Fruit fly (Drosophila melanogaster) whole organism, embryonic: ENCODE data around the gene CG33160.

Experiments used
- Aef1 ChIP-seq: fragments of 200-800 bp; sonication (Bioruptor generic); IDR thresholded peaks from 3 replicates; pipeline ENCODE4 v1.3.6; 2022; ENCODE audit warnings: missing biosample characterization, missing genetic modification characterization
- CG10366 ChIP-seq: fragments of 200-800 bp; sonication (Bioruptor generic); IDR thresholded peaks from 2 replicates; pipeline ENCODE4 v1.3.6; 2022; ENCODE audit warnings: missing biosample characterization, missing genetic modification characterization
- CG10462 ChIP-seq: fragments of 200-800 bp; sonication (Bioruptor generic); optimal IDR thresholded peaks from 2 replicates; lab custom pipeline; 2016; ENCODE audit warnings: missing biosample characterization, missing genetic modification characterization
- CG10979 ChIP-seq: fragments of 200-800 bp; sonication (Bioruptor generic); optimal IDR thresholded peaks from 2 replicates; lab custom pipeline; 2018; ENCODE audit warnings: missing biosample characterization, mild to moderate bottlenecking, missing genetic modification characterization, moderate library complexity
- CG11247 ChIP-seq: fragments of 200-800 bp; sonication (Bioruptor generic); IDR thresholded peaks from 2 replicates; pipeline ENCODE4 v1.3.6; 2022; ENCODE audit warnings: missing biosample characterization, missing genetic modification characterization
- CG11723 ChIP-seq: fragments of 200-800 bp; sonication (Bioruptor generic); optimal IDR thresholded peaks from 2 replicates; lab custom pipeline; 2017; ENCODE audit warnings: missing biosample characterization, mild to moderate bottlenecking, missing genetic modification characterization
- CG12659 ChIP-seq: fragments of 200-800 bp; sonication (Bioruptor generic); optimal IDR thresholded peaks from 3 replicates; lab custom pipeline; 2017; ENCODE audit warnings: mild to moderate bottlenecking, missing biosample characterization, missing genetic modification reagents, missing genetic modification characterization
- CG13287 ChIP-seq: fragments of 200-800 bp; sonication (Bioruptor generic); IDR thresholded peaks from 2 replicates; pipeline ENCODE4 v1.3.6; 2022; ENCODE audit warnings: missing biosample characterization, missing genetic modification characterization; ENCODE audit not compliant: partially characterized antibody
- CG13775 ChIP-seq: fragments of 200-800 bp; sonication (Bioruptor generic); optimal IDR thresholded peaks from 3 replicates; lab custom pipeline; 2017; ENCODE audit warnings: missing biosample characterization, mild to moderate bottlenecking, missing genetic modification characterization
- CG14441 ChIP-seq: fragments of 200-800 bp; sonication (Bioruptor generic); IDR thresholded peaks from 2 replicates; pipeline ENCODE4 v1.3.6; 2022; ENCODE audit warnings: missing biosample characterization, missing genetic modification characterization
- CG16863 ChIP-seq: fragments of 200-800 bp; sonication (Bioruptor generic); optimal IDR thresholded peaks from 3 replicates; lab custom pipeline; 2016; ENCODE audit warnings: missing biosample characterization, missing genetic modification characterization
- CG17385 ChIP-seq: fragments of 200-800 bp; sonication (Bioruptor generic); optimal IDR thresholded peaks from 3 replicates; lab custom pipeline; 2018; ENCODE audit warnings: missing biosample characterization, mild to moderate bottlenecking, missing genetic modification characterization
- CG2202 ChIP-seq: fragments of 200-800 bp; sonication (Bioruptor generic); optimal IDR thresholded peaks from 2 replicates; lab custom pipeline; 2018; ENCODE audit warnings: missing biosample characterization, mild to moderate bottlenecking, missing genetic modification characterization
- CG31388 ChIP-seq: fragments of 200-800 bp; sonication (Bioruptor generic); optimal IDR thresholded peaks from 2 replicates; lab custom pipeline; 2016; ENCODE audit warnings: missing biosample characterization, missing genetic modification characterization
- CG32772 ChIP-seq: fragments of 200-800 bp; sonication (Bioruptor generic); IDR thresholded peaks from 2 replicates; pipeline ENCODE4 v1.3.6; 2022; ENCODE audit warnings: missing biosample characterization, missing genetic modification characterization
- CG34376 ChIP-seq: fragments of 200-800 bp; sonication (Bioruptor generic); optimal IDR thresholded peaks from 2 replicates; lab custom pipeline; 2018; ENCODE audit warnings: missing biosample characterization, mild to moderate bottlenecking, missing genetic modification characterization
- CG4328 ChIP-seq: fragments of 200-800 bp; sonication (Bioruptor generic); optimal IDR thresholded peaks from 3 replicates; lab custom pipeline; 2017; ENCODE audit warnings: missing biosample characterization, missing genetic modification reagents, missing genetic modification characterization
- CG4707 ChIP-seq: fragments of 200-800 bp; sonication (Bioruptor generic); optimal IDR thresholded peaks from 2 replicates; lab custom pipeline; 2018; ENCODE audit warnings: missing biosample characterization, mild to moderate bottlenecking, missing genetic modification characterization, moderate library complexity
- CG4820 ChIP-seq: fragments of 200-800 bp; sonication (Bioruptor generic); optimal IDR thresholded peaks from 3 replicates; lab custom pipeline; 2016; ENCODE audit warnings: missing biosample characterization, missing genetic modification characterization
- CG6689 ChIP-seq: fragments of 200-800 bp; sonication (Bioruptor generic); IDR thresholded peaks from 2 replicates; pipeline ENCODE4 v1.3.6; 2022; ENCODE audit warnings: missing biosample characterization, missing genetic modification characterization
- CG9215 ChIP-seq: fragments of 200-800 bp; sonication (Bioruptor generic); IDR thresholded peaks from 2 replicates; pipeline ENCODE4 v1.3.6; 2022; ENCODE audit warnings: missing biosample characterization, missing genetic modification characterization
- D19A ChIP-seq: fragments of 200-800 bp; optimal IDR thresholded peaks from 3 replicates; lab custom pipeline; 2019; ENCODE audit warnings: missing biosample characterization, mild to moderate bottlenecking, missing genetic modification characterization, moderate library complexity
- Dad ChIP-seq: fragments of 200-800 bp; sonication (Bioruptor generic); optimal IDR thresholded peaks from 3 replicates; lab custom pipeline; 2016; ENCODE audit warnings: missing biosample characterization, missing genetic modification characterization
- Dbx ChIP-seq: fragments of 200-800 bp; sonication (Bioruptor generic); IDR thresholded peaks from 3 replicates; pipeline ENCODE4 v1.3.6; 2022; ENCODE audit warnings: missing biosample characterization, missing genetic modification characterization
- Dip3 ChIP-seq: fragments of 200-800 bp; sonication (Bioruptor generic); optimal IDR thresholded peaks from 3 replicates; lab custom pipeline; 2016; ENCODE audit warnings: missing biosample characterization, missing genetic modification characterization
- Doc3 ChIP-seq: fragments of 200-800 bp; sonication (Bioruptor generic); IDR thresholded peaks from 3 replicates; pipeline ENCODE4 v1.3.6; 2022; ENCODE audit warnings: missing biosample characterization, missing genetic modification characterization; ENCODE audit not compliant: partially characterized antibody
- HHEX ChIP-seq: fragments of 200-800 bp; sonication (Bioruptor generic); optimal IDR thresholded peaks from 3 replicates; lab custom pipeline; 2017; ENCODE audit warnings: missing biosample characterization, mild to moderate bottlenecking, missing genetic modification characterization, missing genetic modification reagents
- Hmr ChIP-seq: fragments of 200-800 bp; sonication (Bioruptor generic); optimal IDR thresholded peaks from 3 replicates; lab custom pipeline; 2017; ENCODE audit warnings: mild to moderate bottlenecking, missing biosample characterization, missing genetic modification reagents, missing genetic modification characterization
- Med ChIP-seq: fragments of 200-800 bp; sonication (Bioruptor generic); peaks from one replicate; lab custom pipeline; 2016; ENCODE audit warnings: missing biosample characterization, missing genetic modification characterization, mild to moderate bottlenecking, inconsistent platforms, moderate library complexity
- Pdp1 ChIP-seq, 2 experiments: fragments of 200-800 bp; sonication (Bioruptor generic); optimal IDR thresholded peaks; 3 replicates each; lab custom pipeline; 2016; ENCODE audit warnings: missing biosample characterization in 2 of 2, missing genetic modification characterization in 2 of 2, mild to moderate bottlenecking in 1 of 2, moderate library complexity in 1 of 2
- Poxn ChIP-seq: fragments of 200-800 bp; sonication (Bioruptor generic); IDR thresholded peaks from 2 replicates; pipeline ENCODE4 v1.3.6; 2022; ENCODE audit warnings: missing biosample characterization, missing genetic modification characterization
- Sin3A ChIP-seq: fragments of >200 bp; optimal IDR thresholded peaks from 2 replicates; lab custom pipeline; 2018
- Six4 ChIP-seq: fragments of 200-800 bp; sonication (Bioruptor generic); optimal IDR thresholded peaks from 2 replicates; lab custom pipeline; 2016; ENCODE audit warnings: missing biosample characterization, missing genetic modification characterization
- Sry-β ChIP-seq: fragments of 200-800 bp; sonication (Bioruptor generic); optimal IDR thresholded peaks from 2 replicates; lab custom pipeline; 2018; ENCODE audit warnings: missing biosample characterization, mild to moderate bottlenecking, missing genetic modification characterization, moderate library complexity
- ara ChIP-seq: fragments of 200-800 bp; sonication (Bioruptor generic); IDR thresholded peaks from 2 replicates; pipeline ENCODE4 v1.3.6; 2022; ENCODE audit warnings: missing biosample characterization, missing genetic modification characterization
- bsh ChIP-seq, 2 experiments: fragments of 200-800 bp; sonication (Bioruptor generic); optimal IDR thresholded peaks; 2 replicates each; lab custom pipeline; 2017 to 2018; ENCODE audit warnings: mild to moderate bottlenecking in 2 of 2, missing biosample characterization in 2 of 2, missing genetic modification characterization in 2 of 2, moderate library complexity in 1 of 2
- dan ChIP-seq: fragments of 200-800 bp; sonication (Bioruptor generic); IDR thresholded peaks from 2 replicates; pipeline ENCODE4 v1.3.6; 2022; ENCODE audit warnings: missing biosample characterization, missing genetic modification characterization
- dmrt11E ChIP-seq: fragments of 200-800 bp; sonication (Bioruptor generic); optimal IDR thresholded peaks from 3 replicates; lab custom pipeline; 2018; ENCODE audit warnings: missing biosample characterization, mild to moderate bottlenecking, missing genetic modification characterization, moderate library complexity
- fd3F ChIP-seq: fragments of 200-800 bp; sonication (Bioruptor generic); optimal IDR thresholded peaks from 2 replicates; lab custom pipeline; 2018; ENCODE audit warnings: missing biosample characterization, mild to moderate bottlenecking, missing genetic modification characterization, moderate library complexity
- gfzf ChIP-seq: fragments of 200-800 bp; sonication (Bioruptor generic); optimal IDR thresholded peaks from 2 replicates; lab custom pipeline; 2016; ENCODE audit warnings: missing biosample characterization, mild to moderate bottlenecking, missing genetic modification characterization, moderate library complexity
- hth ChIP-seq: fragments of >200 bp; optimal IDR thresholded peaks from 2 replicates; lab custom pipeline; 2017; ENCODE audit warnings: inconsistent platforms
- kay ChIP-seq: fragments of 200-800 bp; sonication (Bioruptor generic); optimal IDR thresholded peaks from 2 replicates; lab custom pipeline; 2016; ENCODE audit warnings: missing biosample characterization, missing genetic modification characterization
- klu ChIP-seq: fragments of 200-800 bp; sonication (Bioruptor generic); IDR thresholded peaks from 2 replicates; pipeline ENCODE4 v1.3.6; 2022; ENCODE audit warnings: missing biosample characterization, missing genetic modification characterization
- mam ChIP-seq: fragments of 200-800 bp; sonication (Bioruptor generic); optimal IDR thresholded peaks from 3 replicates; lab custom pipeline; 2016; ENCODE audit warnings: missing biosample characterization, missing genetic modification characterization
- nerfin-1 ChIP-seq: fragments of 200-800 bp; sonication (Bioruptor generic); optimal IDR thresholded peaks from 3 replicates; lab custom pipeline; 2019; ENCODE audit warnings: missing biosample characterization, mild to moderate bottlenecking, missing genetic modification characterization, moderate library complexity
- pb ChIP-seq: fragments of 200-800 bp; sonication (Bioruptor generic); optimal IDR thresholded peaks from 3 replicates; lab custom pipeline; 2016; ENCODE audit warnings: missing biosample characterization, missing genetic modification characterization
- sd ChIP-seq: fragments of 200-800 bp; sonication (Bioruptor generic); optimal IDR thresholded peaks from 3 replicates; lab custom pipeline; 2018; ENCODE audit warnings: missing biosample characterization, mild to moderate bottlenecking, missing genetic modification characterization, moderate library complexity
- slbo ChIP-seq: fragments of 200-800 bp; sonication (Bioruptor generic); IDR thresholded peaks from 2 replicates; pipeline ENCODE4 v1.3.6; 2022; ENCODE audit warnings: missing biosample characterization, missing genetic modification characterization
- tin ChIP-seq: fragments of 200-800 bp; sonication (Bioruptor generic); optimal IDR thresholded peaks from 3 replicates; lab custom pipeline; 2016; ENCODE audit warnings: missing biosample characterization, missing genetic modification characterization
- wor ChIP-seq: fragments of 200-800 bp; sonication (Bioruptor generic); IDR thresholded peaks from 2 replicates; pipeline ENCODE4 v1.3.6; 2022; ENCODE audit warnings: missing biosample characterization, missing genetic modification characterization

The CG33160 gene

dm6 chr3L:3178530-3179096 is 27.6 kb downstream of the CG33160 start, which contains the start of the genes MnM and Girdin (continued):
- TF ChIP-seq CG4328 (GFP tag; lab: Kevin White, UChicago) = no peak
- peak; percentile 69 for TF ChIP-seq tin
- TF ChIP-seq Aef1 = 0 out of 3 replicates have a peak, but pooled peaks have one; percentile 21
- peak; percentile 45 for TF ChIP-seq CG4820
- TF ChIP-seq CG6689 (GFP tag; lab: Robert Waterston, UW) = peak; percentile 42; the same call in 1 of the 2 replicates
- TF ChIP-seq CG4707 (GFP tag; lab: Kevin White, UChicago) = no peak
- TF ChIP-seq Doc3 (GFP tag; lab: Robert Waterston, UW) = peak; percentile 82
- peak; percentile 60 for TF ChIP-seq Dad
- TF ChIP-seq gfzf (GFP tag; lab: Kevin White, UChicago) = peak; percentile 34
- peak; percentile 6 for TF ChIP-seq nerfin-1 (tag; lab: Kevin White, UChicago)
- TF ChIP-seq mam (GFP tag; lab: Kevin White, UChicago) = peak; percentile 74
- TF ChIP-seq Six4 (GFP tag; lab: Kevin White, UChicago) = peak; percentile 19
- TF ChIP-seq hth = no peak
- TF ChIP-seq wor (GFP tag; lab: Robert Waterston, UW) = peak; percentile 24; the same call in 1 of the 2 replicates
- TF ChIP-seq Dbx = peak; percentile 61
- peak in 1 of 2 experiments; percentile 41 for TF ChIP-seq bsh (GFP tag; optimal IDR thresholded peaks at IDR 0.05; lab: Kevin White, UChicago)
- peak; percentile 92 for TF ChIP-seq Sry-β (GFP tag; lab: Kevin White, UChicago)
- peak; percentile 89 for TF ChIP-seq CG13287
- peak; percentile 17 for TF ChIP-seq CG31388 (GFP tag; lab: Kevin White, UChicago)
- TF ChIP-seq CG10979 (tag; lab: Kevin White, UChicago) = peak; percentile 36
- peak; percentile 82 for TF ChIP-seq CG12659 (GFP tag; lab: Kevin White, UChicago)
- peak; percentile 94 for TF ChIP-seq Med (GFP tag; lab: Kevin White, UChicago)
- TF ChIP-seq kay = peak; percentile 44
- no peak for TF ChIP-seq dan (GFP tag; lab: Robert Waterston, UW)
- peak; percentile 91 for TF ChIP-seq sd (tag; lab: Kevin White, UChicago)
- 0 out of 2 replicates have a peak, but pooled peaks have one; percentile 19 for TF ChIP-seq CG14441 (GFP tag; lab: Robert Waterston, UW)
- TF ChIP-seq Poxn (GFP tag; lab: Robert Waterston, UW) = peak; percentile 10; the same call in 1 of the 2 replicates
- no peak for TF ChIP-seq CG17385 (GFP tag; lab: Kevin White, UChicago)
- TF ChIP-seq CG11247 (GFP tag; lab: Robert Waterston, UW) = peak; percentile 34; the same call in 1 of the 2 replicates
- TF ChIP-seq Pdp1 (GFP tag; optimal IDR thresholded peaks at IDR 0.05; lab: Kevin White, UChicago) = peak; percentile 67 to 69
- TF ChIP-seq CG13775 = peak; percentile 71
- TF ChIP-seq Dip3 (GFP tag; lab: Kevin White, UChicago) = peak; percentile 73
- peak; percentile 59 for TF ChIP-seq Hmr
- TF ChIP-seq fd3F (GFP tag; lab: Kevin White, UChicago) = peak; percentile 43
- peak; percentile 83 for TF ChIP-seq slbo (GFP tag; lab: Robert Waterston, UW)
- TF ChIP-seq CG10366 = peak; percentile 55
- no peak for TF ChIP-seq CG11723
- 0 out of 2 replicates have a peak, but pooled peaks have one; percentile 13 for TF ChIP-seq klu (GFP tag; lab: Robert Waterston, UW)
- TF ChIP-seq ara (GFP tag; lab: Robert Waterston, UW) = peak; percentile 30; the same call in 1 of the 2 replicates
- TF ChIP-seq dmrt11E = peak; percentile 38
- no peak for TF ChIP-seq CG2202 (tag; lab: Kevin White, UChicago)
- peak; percentile 53 for TF ChIP-seq pb (GFP tag; lab: Kevin White, UChicago)
- TF ChIP-seq CG9215 (GFP tag; lab: Robert Waterston, UW) = peak; percentile 67
- no peak for TF ChIP-seq D19A
- TF ChIP-seq Sin3A (lab: Kevin White, UChicago) = peak; percentile 99
- peak; percentile 58 for TF ChIP-seq CG34376
- TF ChIP-seq CG16863 (GFP tag; lab: Kevin White, UChicago) = peak; percentile 63
- no peak for TF ChIP-seq HHEX (GFP tag; lab: Kevin White, UChicago)
- peak; percentile 55 for TF ChIP-seq CG10462 (GFP tag; lab: Kevin White, UChicago)
- TF ChIP-seq CG32772 (GFP tag; lab: Robert Waterston, UW) = peak; percentile 44; the same call in 1 of the 2 replicates
